Worm (Caenorhabditis elegans) whole organism, late embryonic: Measurements from ENCODE around the gene irld-56.

ENCODE experiments used
- C38D4.7 ChIP-seq: fragments of 200-800 bp; sonication (Bioruptor generic); optimal IDR thresholded peaks from 2 replicates; lab custom pipeline; 2018; ENCODE audit warnings: mild to moderate bottlenecking, missing genetic modification characterization, moderate library complexity, missing compliant biosample characterization
- K02D7.2 ChIP-seq: sonication (generic microtip); optimal IDR thresholded peaks from 2 replicates; lab custom pipeline; 2017; ENCODE audit warnings: mild to moderate bottlenecking, missing genetic modification characterization, missing compliant biosample characterization
- K09A11.1 ChIP-seq: sonication (generic microtip); optimal IDR thresholded peaks from 2 replicates; lab custom pipeline; 2017; ENCODE audit warnings: antibody characterized with exemption, mild to moderate bottlenecking, missing genetic modification characterization, missing compliant biosample characterization; ENCODE audit not compliant: insufficient read depth
- T23F11.4 ChIP-seq: fragments of 200-800 bp; sonication (Bioruptor generic); optimal IDR thresholded peaks from 2 replicates; lab custom pipeline; 2018; ENCODE audit warnings: mild to moderate bottlenecking, missing genetic modification characterization, missing compliant biosample characterization
- Y22D7AL.16 ChIP-seq: sonication (generic microtip); optimal IDR thresholded peaks from 2 replicates; lab custom pipeline; 2016; ENCODE audit warnings: missing genetic modification characterization, missing compliant biosample characterization
- ahr-1 ChIP-seq: sonication (generic microtip); optimal IDR thresholded peaks from 2 replicates; lab custom pipeline; 2016; ENCODE audit warnings: missing genetic modification characterization, missing compliant biosample characterization
- ama-1 ChIP-seq: fragments of 150-350 bp; optimal IDR thresholded peaks from 2 replicates; lab custom pipeline; 2014
- ceh-2 ChIP-seq: sonication (generic microtip); optimal IDR thresholded peaks from 2 replicates; lab custom pipeline; 2016; ENCODE audit warnings: missing genotype, missing genetic modification characterization, missing compliant biosample characterization
- ceh-30 ChIP-seq: fragments of 150-350 bp; optimal IDR thresholded peaks from 2 replicates; lab custom pipeline; 2014; ENCODE audit warnings: missing biosample characterization, missing genetic modification characterization
- ceh-34 ChIP-seq: sonication (generic microtip); optimal IDR thresholded peaks from 2 replicates; lab custom pipeline; 2016; ENCODE audit warnings: mild to moderate bottlenecking, missing genetic modification characterization, missing compliant biosample characterization
- ceh-45 ChIP-seq: fragments of 200-800 bp; sonication (Bioruptor generic); IDR thresholded peaks from 2 replicates; pipeline ENCODE4 v1.3.6; 2022; ENCODE audit warnings: missing genetic modification reagents, missing genetic modification characterization, missing compliant biosample characterization
- ceh-48 ChIP-seq: sonication (generic microtip); optimal IDR thresholded peaks from 2 replicates; lab custom pipeline; 2016; ENCODE audit warnings: missing genetic modification characterization, inconsistent platforms, missing compliant biosample characterization
- che-1 ChIP-seq: sonication (generic microtip); optimal IDR thresholded peaks from 2 replicates; lab custom pipeline; 2016; ENCODE audit warnings: mild to moderate bottlenecking, missing genetic modification characterization, missing compliant biosample characterization
- dve-1 ChIP-seq: sonication (generic microtip); optimal IDR thresholded peaks from 2 replicates; lab custom pipeline; 2017; ENCODE audit warnings: antibody characterized with exemption, mild to moderate bottlenecking, missing genetic modification characterization, missing compliant biosample characterization
- elt-2 ChIP-seq: sonication (generic microtip); optimal IDR thresholded peaks from 2 replicates; lab custom pipeline; 2016; ENCODE audit warnings: missing genetic modification reagents, missing genetic modification characterization, missing compliant biosample characterization
- elt-4 ChIP-seq: sonication (generic microtip); optimal IDR thresholded peaks from 2 replicates; lab custom pipeline; 2016; ENCODE audit warnings: missing genetic modification characterization, missing compliant biosample characterization
- fkh-10 ChIP-seq: fragments of 150-350 bp; optimal IDR thresholded peaks from 2 replicates; lab custom pipeline; 2014; ENCODE audit warnings: missing biosample characterization, missing genetic modification reagents, missing genetic modification characterization
- gmeb-2 ChIP-seq: sonication (generic microtip); optimal IDR thresholded peaks from 2 replicates; lab custom pipeline; 2016; ENCODE audit warnings: missing genetic modification characterization, inconsistent platforms, missing compliant biosample characterization
- hlh-6 ChIP-seq: sonication (generic microtip); optimal IDR thresholded peaks from 2 replicates; lab custom pipeline; 2016; ENCODE audit warnings: missing genotype, missing genetic modification characterization, missing compliant biosample characterization
- hlh-8 ChIP-seq: sonication (generic microtip); optimal IDR thresholded peaks from 2 replicates; lab custom pipeline; 2016; ENCODE audit warnings: missing genotype, missing genetic modification characterization, missing compliant biosample characterization
- lin-11 ChIP-seq: fragments of 200-800 bp; sonication (Bioruptor generic); optimal IDR thresholded peaks from 2 replicates; lab custom pipeline; 2018; ENCODE audit warnings: mild to moderate bottlenecking, missing genetic modification characterization, missing compliant biosample characterization
- madf-2 ChIP-seq: sonication (generic microtip); optimal IDR thresholded peaks from 2 replicates; lab custom pipeline; 2017; ENCODE audit warnings: missing genetic modification characterization, missing compliant biosample characterization
- mec-3 ChIP-seq: sonication (generic microtip); optimal IDR thresholded peaks from 2 replicates; lab custom pipeline; 2016; ENCODE audit warnings: borderline replicate concordance, missing genetic modification characterization, missing compliant biosample characterization
- nfya-1 ChIP-seq: sonication (generic microtip); optimal IDR thresholded peaks from 2 replicates; lab custom pipeline; 2017; ENCODE audit warnings: missing genetic modification characterization, mild to moderate bottlenecking, missing compliant biosample characterization, antibody characterized with exemption, moderate library complexity
- nhr-232 ChIP-seq: sonication (generic microtip); optimal IDR thresholded peaks from 2 replicates; lab custom pipeline; 2016; ENCODE audit warnings: missing genetic modification characterization, missing compliant biosample characterization
- odd-2 ChIP-seq: sonication (generic microtip); optimal IDR thresholded peaks from 2 replicates; lab custom pipeline; 2017; ENCODE audit warnings: antibody characterized with exemption, mild to moderate bottlenecking, missing genetic modification characterization, missing compliant biosample characterization
- pat-9 ChIP-seq: fragments of 200-800 bp; sonication (Bioruptor generic); optimal IDR thresholded peaks from 2 replicates; lab custom pipeline; 2018; ENCODE audit warnings: mild to moderate bottlenecking, missing genetic modification characterization, moderate library complexity, missing compliant biosample characterization
- pha-2 ChIP-seq: sonication (generic microtip); optimal IDR thresholded peaks from 2 replicates; lab custom pipeline; 2017; ENCODE audit warnings: mild to moderate bottlenecking, missing genetic modification characterization, missing compliant biosample characterization
- pqm-1 ChIP-seq: sonication (generic microtip); optimal IDR thresholded peaks from 2 replicates; lab custom pipeline; 2016; ENCODE audit warnings: missing genetic modification characterization, missing compliant biosample characterization
- pros-1 ChIP-seq: fragments of 150-350 bp; optimal IDR thresholded peaks from 2 replicates; lab custom pipeline; 2014; ENCODE audit warnings: missing biosample characterization, missing genetic modification reagents, missing genetic modification characterization
- ref-2 ChIP-seq: sonication (generic microtip); optimal IDR thresholded peaks from 2 replicates; lab custom pipeline; 2016; ENCODE audit warnings: missing genetic modification characterization, missing compliant biosample characterization
- sox-2 ChIP-seq: fragments of 200-800 bp; sonication (Bioruptor generic); IDR thresholded peaks from 2 replicates; pipeline ENCODE4 v1.3.6; 2022; ENCODE audit warnings: missing genetic modification reagents, missing genetic modification characterization, missing compliant biosample characterization
- sox-4 ChIP-seq: sonication (generic microtip); optimal IDR thresholded peaks from 2 replicates; lab custom pipeline; 2017; ENCODE audit warnings: mild to moderate bottlenecking, missing genetic modification characterization, inconsistent platforms, missing compliant biosample characterization
- syd-9 ChIP-seq: sonication (generic microtip); optimal IDR thresholded peaks from 2 replicates; lab custom pipeline; 2016; ENCODE audit warnings: mild to moderate bottlenecking, missing genetic modification characterization, moderate library complexity, missing compliant biosample characterization
- tbx-2 ChIP-seq: sonication (generic microtip); optimal IDR thresholded peaks from 2 replicates; lab custom pipeline; 2016; ENCODE audit warnings: missing genetic modification characterization, missing compliant biosample characterization
- ttx-3 ChIP-seq: sonication (generic microtip); optimal IDR thresholded peaks from 2 replicates; lab custom pipeline; 2016; ENCODE audit warnings: missing genetic modification reagents, missing genetic modification characterization, missing compliant biosample characterization
- unc-3 ChIP-seq, 2 experiments: fragments of 200-800 bp in 1 of 2; sonication (Bioruptor generic) in 1 of 2; sonication (generic microtip) in 1 of 2; conservative IDR thresholded peaks in 1 of 2; optimal IDR thresholded peaks in 1 of 2; 2 replicates each; pipeline versions ENCODE4 v1.3.6 to Lab custom; 2016 to 2022; ENCODE audit warnings: missing compliant biosample characterization in 2 of 2, missing genetic modification characterization in 2 of 2, missing genetic modification reagents in 1 of 2
- unc-42 ChIP-seq: sonication (generic microtip); optimal IDR thresholded peaks from 2 replicates; lab custom pipeline; 2016; ENCODE audit warnings: missing genotype, missing genetic modification characterization, missing compliant biosample characterization
- unc-55 ChIP-seq: sonication (generic microtip); optimal IDR thresholded peaks from 2 replicates; lab custom pipeline; 2017; ENCODE audit warnings: missing biosample characterization, missing genetic modification reagents, missing genetic modification characterization
- unc-86 ChIP-seq: sonication (generic microtip); optimal IDR thresholded peaks from 2 replicates; lab custom pipeline; 2016; ENCODE audit warnings: missing genetic modification characterization, missing compliant biosample characterization
- zip-5 ChIP-seq: sonication (generic microtip); optimal IDR thresholded peaks from 2 replicates; lab custom pipeline; 2016; ENCODE audit warnings: missing genetic modification characterization, missing compliant biosample characterization
- ztf-16 ChIP-seq: sonication (generic microtip); optimal IDR thresholded peaks from 2 replicates; lab custom pipeline; 2017; ENCODE audit warnings: missing genetic modification characterization, missing compliant biosample characterization

irld-56 gene

DNA sequence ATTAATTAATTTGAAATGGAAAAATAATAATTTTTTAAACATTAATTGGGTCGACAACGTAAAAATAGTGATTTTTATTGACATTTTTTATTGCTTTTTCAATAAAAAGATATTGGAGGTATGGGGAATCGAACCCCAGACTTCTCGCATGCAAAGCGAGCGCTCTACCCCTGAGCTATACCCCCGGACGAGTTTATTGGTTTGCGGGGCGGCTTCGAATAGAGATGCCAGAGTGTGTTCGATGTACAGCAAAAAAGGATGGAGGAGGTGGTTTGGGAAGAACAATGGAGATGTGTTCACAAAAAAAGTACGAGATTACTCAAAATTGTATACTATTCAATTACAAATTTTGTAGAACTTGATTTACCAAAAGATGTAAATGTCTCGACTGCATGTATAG lies 6.1 kb downstream of the irld-56 start:
- peak; percentile 28 for TF ChIP-seq Y22D7AL.16
- TF ChIP-seq ttx-3 (tag; lab: Kevin White, UChicago): peak; percentile 71
- no peak for TF ChIP-seq mec-3 (tag; lab: Kevin White, UChicago)
- TF ChIP-seq che-1: peak; percentile 66
- peak; percentile 22 for TF ChIP-seq ceh-34
- no peak for TF ChIP-seq unc-42
- no peak for TF ChIP-seq ref-2 (tag; lab: Kevin White, UChicago)
- no peak for TF ChIP-seq gmeb-2
- TF ChIP-seq unc-55 (GFP tag; lab: Kevin White, UChicago): no peak
- TF ChIP-seq T23F11.4 (GFP tag; lab: Kevin White, UChicago): no peak
- peak; percentile 51 for TF ChIP-seq pha-2 (tag; lab: Kevin White, UChicago)
- no peak for TF ChIP-seq ama-1
- TF ChIP-seq ceh-48 (tag; lab: Kevin White, UChicago): no peak
- peak; percentile 40 for TF ChIP-seq nfya-1
- peak; percentile 10 for TF ChIP-seq tbx-2 (tag; lab: Kevin White, UChicago)
- no peak for TF ChIP-seq ahr-1 (tag; lab: Kevin White, UChicago)
- peak; percentile 27 for TF ChIP-seq unc-86 (tag; lab: Kevin White, UChicago)
- 0 out of 2 replicates have a peak, but pooled peaks have one; percentile 19 for TF ChIP-seq unc-3 (GFP tag; conservative IDR thresholded peaks at IDR 0.05; lab: Robert Waterston, UW)
- no peak for TF ChIP-seq unc-3 (tag; optimal IDR thresholded peaks at IDR 0.05; lab: Kevin White, UChicago)
- no peak for TF ChIP-seq elt-4 (tag; lab: Kevin White, UChicago)
- peak; percentile 55 for TF ChIP-seq nhr-232
- no peak for TF ChIP-seq sox-2 (GFP tag; lab: Robert Waterston, UW)
- TF ChIP-seq C38D4.7: peak; percentile 59
- peak; percentile 63 for TF ChIP-seq elt-2 (tag; lab: Kevin White, UChicago)
- TF ChIP-seq lin-11: peak; percentile 56
- TF ChIP-seq zip-5 (tag; lab: Kevin White, UChicago): peak; percentile 6
- TF ChIP-seq ceh-2: no peak
- no peak for TF ChIP-seq pqm-1
- TF ChIP-seq pat-9 (tag; lab: Kevin White, UChicago): no peak
- TF ChIP-seq syd-9 (tag; lab: Kevin White, UChicago): no peak
- no peak for TF ChIP-seq sox-4 (tag; lab: Kevin White, UChicago)
- TF ChIP-seq hlh-8 (tag; lab: Kevin White, UChicago): no peak
- TF ChIP-seq K09A11.1 (tag; lab: Kevin White, UChicago): no peak
- TF ChIP-seq odd-2 (tag; lab: Kevin White, UChicago): peak; percentile 8
- TF ChIP-seq madf-2: no peak

DNA sequence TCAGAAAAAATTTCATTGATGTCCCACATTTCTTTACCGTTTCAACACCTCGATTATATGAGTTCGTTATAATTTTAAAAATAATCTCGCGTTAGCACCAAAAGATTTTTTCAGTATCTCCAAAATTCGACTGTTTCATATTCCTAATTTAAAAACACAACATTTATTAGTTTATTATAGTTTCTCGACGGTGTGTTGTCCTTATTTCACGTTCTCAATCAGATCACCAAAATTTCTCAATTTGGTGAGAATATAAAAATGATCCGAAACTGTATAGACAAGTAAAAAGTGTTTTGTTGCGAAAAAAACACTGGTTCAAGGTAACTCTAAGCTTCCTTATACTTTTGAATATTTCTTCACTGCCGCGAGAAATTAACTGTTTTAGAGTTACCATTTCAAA lies 11.1 kb downstream of the irld-56 start:
- TF ChIP-seq T23F11.4 (GFP tag; lab: Kevin White, UChicago): no peak

DNA sequence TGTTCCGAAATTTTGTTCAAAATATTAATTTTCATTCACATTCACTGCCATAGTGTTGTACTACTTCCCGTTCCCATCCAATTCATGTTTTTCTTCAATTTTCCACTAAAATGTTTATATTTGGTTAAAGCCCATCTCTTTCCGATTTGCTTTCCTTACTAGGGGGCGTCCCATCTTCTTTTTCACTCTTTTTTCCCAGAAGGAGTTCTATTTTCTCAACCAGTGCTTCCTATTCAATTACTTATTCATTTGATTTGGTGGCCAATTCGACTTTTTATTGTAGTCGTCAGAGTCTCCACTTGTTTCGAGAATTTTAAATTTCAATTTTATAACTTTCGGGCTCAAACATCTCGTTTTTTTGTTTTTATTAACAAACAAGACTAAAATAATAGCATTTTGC lies 18.0 kb downstream of the irld-56 start:
- TF ChIP-seq ztf-16 (no peak), dve-1 (tag; lab: Kevin White, UChicago) (no peak), nhr-232 (no peak), elt-2 (tag; lab: Kevin White, UChicago) (no peak), ceh-30 (tag; lab: Kevin White, UChicago) (no peak), madf-2 (no peak), ceh-45 (GFP tag; lab: Robert Waterston, UW) (no peak), ref-2 (tag; lab: Kevin White, UChicago) (no peak), T23F11.4 (GFP tag; lab: Kevin White, UChicago) (no peak), nfya-1 (no peak), ceh-48 (tag; lab: Kevin White, UChicago) (no peak), odd-2 (tag; lab: Kevin White, UChicago) (no peak), unc-3 (GFP tag; conservative IDR thresholded peaks at IDR 0.05; lab: Robert Waterston, UW) (no peak), unc-3 (tag; optimal IDR thresholded peaks at IDR 0.05; lab: Kevin White, UChicago) (no peak), pros-1 (tag; lab: Kevin White, UChicago) (no peak), K02D7.2 (tag; lab: Kevin White, UChicago) (no peak), hlh-6 (tag; lab: Kevin White, UChicago) (no peak), elt-4 (tag; lab: Kevin White, UChicago) (no peak), fkh-10 (GFP tag; lab: Kevin White, UChicago) (no peak)
- TF ChIP-seq, all 69 proteins: peak for 0
